Worm (Caenorhabditis elegans): Measurements from ENCODE around the gene mat-3.

- TF ChIP-seq fos-1 (tag; optimal IDR thresholded peaks at IDR 0.05) (peak; percentile 31), mab-5 (tag; optimal IDR thresholded peaks at IDR 0.05) (no peak), ama-1 (optimal IDR thresholded peaks at IDR 0.05) (no peak), unc-62 (GFP tag; optimal IDR thresholded peaks at IDR 0.05) (no peak), egl-27 (tag; optimal IDR thresholded peaks at IDR 0.05) (no peak), nhr-11 (tag; optimal IDR thresholded peaks at IDR 0.05) (no peak), R02D3.7 (tag; optimal IDR thresholded peaks at IDR 0.05) (no peak), unc-39 (tag; optimal IDR thresholded peaks at IDR 0.05) (no peak), ztf-4 (tag; optimal IDR thresholded peaks at IDR 0.05) (no peak), nhr-25 (tag; optimal IDR thresholded peaks at IDR 0.05) (no peak), gmeb-1 (tag; optimal IDR thresholded peaks at IDR 0.05) (no peak)
Observed at ce11 chrIII:530899-531298, 55.6 kb downstream of the mat-3 start.

All from whole organism, L2 larva.